Fruit fly (Drosophila melanogaster) whole organism, embryonic: Measurements from ENCODE around the gene raw.

Experiments
- Asciz ChIP-seq: fragments of 200-800 bp; sonication (Bioruptor generic); optimal IDR thresholded peaks from 2 replicates; lab custom pipeline; 2017; ENCODE audit warnings: missing biosample characterization, mild to moderate bottlenecking, missing genetic modification characterization, missing genetic modification reagents
- BtbVII ChIP-seq: fragments of 200-800 bp; sonication (Bioruptor generic); optimal IDR thresholded peaks from 3 replicates; lab custom pipeline; 2017; ENCODE audit warnings: missing biosample characterization, mild to moderate bottlenecking, missing genetic modification characterization
- Bteb2 ChIP-seq: fragments of 200-800 bp; sonication (Bioruptor generic); optimal IDR thresholded peaks from 2 replicates; lab custom pipeline; 2016; ENCODE audit warnings: missing biosample characterization, missing genetic modification characterization
- CG10431 ChIP-seq: fragments of 200-800 bp; sonication (Bioruptor generic); optimal IDR thresholded peaks from 3 replicates; lab custom pipeline; 2018; ENCODE audit warnings: missing biosample characterization, mild to moderate bottlenecking, missing genetic modification characterization
- CG12071 ChIP-seq: fragments of 200-800 bp; sonication (Bioruptor generic); optimal IDR thresholded peaks from 3 replicates; lab custom pipeline; 2018; ENCODE audit warnings: missing biosample characterization, mild to moderate bottlenecking, missing genetic modification characterization
- CG12769 ChIP-seq: fragments of 200-800 bp; sonication (Bioruptor generic); optimal IDR thresholded peaks from 2 replicates; lab custom pipeline; 2019; ENCODE audit warnings: missing biosample characterization, mild to moderate bottlenecking, missing genetic modification characterization, moderate library complexity
- CG14050 ChIP-seq: fragments of 200-800 bp; sonication (Bioruptor generic); IDR thresholded peaks from 3 replicates; pipeline ENCODE4 v1.3.6; 2022; ENCODE audit warnings: missing biosample characterization, missing genetic modification characterization
- CG15011 ChIP-seq: fragments of 200-800 bp; sonication (Bioruptor generic); optimal IDR thresholded peaks from 3 replicates; lab custom pipeline; 2018; ENCODE audit warnings: missing biosample characterization, mild to moderate bottlenecking, missing genetic modification characterization
- CG1647 ChIP-seq: fragments of 200-800 bp; sonication (Bioruptor generic); optimal IDR thresholded peaks from 3 replicates; lab custom pipeline; 2016; ENCODE audit warnings: missing biosample characterization, missing genetic modification characterization
- CG16863 ChIP-seq: fragments of 200-800 bp; sonication (Bioruptor generic); optimal IDR thresholded peaks from 3 replicates; lab custom pipeline; 2016; ENCODE audit warnings: missing biosample characterization, missing genetic modification characterization
- CG17359 ChIP-seq: fragments of 200-800 bp; sonication (Bioruptor generic); optimal IDR thresholded peaks from 3 replicates; lab custom pipeline; 2018; ENCODE audit warnings: missing biosample characterization, mild to moderate bottlenecking, missing genetic modification characterization, moderate library complexity
- CG17361 ChIP-seq: fragments of 200-800 bp; sonication (Bioruptor generic); IDR thresholded peaks from 3 replicates; pipeline ENCODE4 v1.3.6; 2022; ENCODE audit warnings: missing biosample characterization, missing genetic modification characterization
- CG2202 ChIP-seq: fragments of 200-800 bp; sonication (Bioruptor generic); optimal IDR thresholded peaks from 2 replicates; lab custom pipeline; 2018; ENCODE audit warnings: missing biosample characterization, mild to moderate bottlenecking, missing genetic modification characterization
- CG4707 ChIP-seq: fragments of 200-800 bp; sonication (Bioruptor generic); optimal IDR thresholded peaks from 2 replicates; lab custom pipeline; 2018; ENCODE audit warnings: missing biosample characterization, mild to moderate bottlenecking, missing genetic modification characterization, moderate library complexity
- CG6765 ChIP-seq: fragments of 200-800 bp; sonication (Bioruptor generic); optimal IDR thresholded peaks from 3 replicates; lab custom pipeline; 2017; ENCODE audit warnings: missing biosample characterization, mild to moderate bottlenecking, missing genetic modification characterization
- CG7357 ChIP-seq: fragments of 200-800 bp; sonication (Bioruptor generic); IDR thresholded peaks from 3 replicates; pipeline ENCODE4 v1.3.6; 2022; ENCODE audit warnings: missing biosample characterization, missing genetic modification characterization
- CG7928 ChIP-seq: fragments of 200-800 bp; sonication (Bioruptor generic); optimal IDR thresholded peaks from 2 replicates; lab custom pipeline; 2017; ENCODE audit warnings: missing biosample characterization, mild to moderate bottlenecking, missing genetic modification characterization
- CG8290 ChIP-seq, 3 experiments: fragments of 200-800 bp; sonication (Bioruptor generic); optimal IDR thresholded peaks; 2 replicates each; lab custom pipeline; 2016 to 2019; ENCODE audit warnings: missing biosample characterization in 3 of 3, missing genetic modification characterization in 3 of 3, mild to moderate bottlenecking in 2 of 3, moderate library complexity in 1 of 3
- CG8765 ChIP-seq: fragments of 200-800 bp; sonication (Bioruptor generic); IDR thresholded peaks from 2 replicates; pipeline ENCODE4 v1.3.6; 2022; ENCODE audit warnings: missing biosample characterization, missing genetic modification characterization
- CkIIα-i1 ChIP-seq: fragments of 200-800 bp; sonication (Bioruptor generic); IDR thresholded peaks from 2 replicates; pipeline ENCODE4 v1.3.6; 2022; ENCODE audit warnings: missing biosample characterization, missing genetic modification characterization
- Dbx ChIP-seq: fragments of 200-800 bp; sonication (Bioruptor generic); IDR thresholded peaks from 3 replicates; pipeline ENCODE4 v1.3.6; 2022; ENCODE audit warnings: missing biosample characterization, missing genetic modification characterization
- Dp ChIP-seq: fragments of 200-800 bp; sonication (Bioruptor generic); optimal IDR thresholded peaks from 2 replicates; lab custom pipeline; 2018; ENCODE audit warnings: missing biosample characterization, mild to moderate bottlenecking, missing genetic modification characterization, moderate library complexity
- Fer3 ChIP-seq: fragments of 200-800 bp; sonication (Bioruptor generic); optimal IDR thresholded peaks from 2 replicates; lab custom pipeline; 2018; ENCODE audit warnings: missing biosample characterization, mild to moderate bottlenecking, missing genetic modification characterization, moderate library complexity
- Hey ChIP-seq: fragments of 200-800 bp; sonication (Bioruptor generic); optimal IDR thresholded peaks from 3 replicates; lab custom pipeline; 2018; ENCODE audit warnings: missing biosample characterization, mild to moderate bottlenecking, missing genetic modification characterization
- Hr51 ChIP-seq, 2 experiments: fragments of 200-800 bp; sonication (Bioruptor generic); optimal IDR thresholded peaks; 2 replicates in 1 of 2; 3 replicates in 1 of 2; lab custom pipeline; 2016 to 2018; ENCODE audit warnings: missing biosample characterization in 2 of 2, missing genetic modification characterization in 2 of 2, mild to moderate bottlenecking in 1 of 2, moderate library complexity in 1 of 2
- Mad ChIP-seq: fragments of 200-800 bp; sonication (Bioruptor generic); optimal IDR thresholded peaks from 2 replicates; lab custom pipeline; 2016; ENCODE audit warnings: missing biosample characterization, missing genetic modification characterization
- Nf-YC ChIP-seq: fragments of 200-800 bp; optimal IDR thresholded peaks from 3 replicates; lab custom pipeline; 2019; ENCODE audit warnings: missing biosample characterization, mild to moderate bottlenecking, missing genetic modification characterization, moderate library complexity
- NfI ChIP-seq: fragments of 200-800 bp; sonication (Bioruptor generic); optimal IDR thresholded peaks from 3 replicates; lab custom pipeline; 2018; ENCODE audit warnings: missing biosample characterization, mild to moderate bottlenecking, missing genetic modification characterization, moderate library complexity
- PHDP ChIP-seq: fragments of 200-800 bp; sonication (Bioruptor generic); optimal IDR thresholded peaks from 3 replicates; lab custom pipeline; 2018; ENCODE audit warnings: missing biosample characterization, mild to moderate bottlenecking, missing genetic modification characterization, moderate library complexity
- Poxn ChIP-seq: fragments of 200-800 bp; sonication (Bioruptor generic); IDR thresholded peaks from 2 replicates; pipeline ENCODE4 v1.3.6; 2022; ENCODE audit warnings: missing biosample characterization, missing genetic modification characterization
- Ravus ChIP-seq: fragments of 200-800 bp; sonication (Bioruptor generic); IDR thresholded peaks from 2 replicates; pipeline ENCODE4 v1.3.6; 2022; ENCODE audit warnings: missing biosample characterization, missing genetic modification characterization
- Spps ChIP-seq: fragments of 200-800 bp; sonication (Bioruptor generic); optimal IDR thresholded peaks from 2 replicates; lab custom pipeline; 2018; ENCODE audit warnings: missing biosample characterization, mild to moderate bottlenecking, missing genetic modification characterization
- YL-1 ChIP-seq: fragments of 200-800 bp; sonication (Bioruptor generic); optimal IDR thresholded peaks from 3 replicates; lab custom pipeline; 2017; ENCODE audit warnings: missing biosample characterization, mild to moderate bottlenecking, missing genetic modification characterization
- abd-A ChIP-seq: fragments of 200-800 bp; sonication (Bioruptor generic); optimal IDR thresholded peaks from 3 replicates; lab custom pipeline; 2019; ENCODE audit warnings: missing biosample characterization, mild to moderate bottlenecking, missing genetic modification characterization, moderate library complexity
- aop ChIP-seq: fragments of 200-800 bp; sonication (Bioruptor generic); IDR thresholded peaks from 2 replicates; pipeline ENCODE4 v1.3.6; 2022; ENCODE audit warnings: missing biosample characterization, missing genetic modification characterization
- cato ChIP-seq: fragments of 200-800 bp; sonication (Bioruptor generic); optimal IDR thresholded peaks from 2 replicates; lab custom pipeline; 2016; ENCODE audit warnings: missing biosample characterization, missing genetic modification characterization, borderline replicate concordance
- cg ChIP-seq: fragments of 200-800 bp; sonication (Bioruptor generic); optimal IDR thresholded peaks from 3 replicates; lab custom pipeline; 2019; ENCODE audit warnings: missing biosample characterization, mild to moderate bottlenecking, missing genetic modification characterization, moderate library complexity
- croc ChIP-seq: fragments of 200-800 bp; sonication (Bioruptor generic); conservative IDR thresholded peaks from 3 replicates; pipeline ENCODE4 v1.3.6; 2022; ENCODE audit warnings: missing biosample characterization, missing genetic modification characterization
- dm ChIP-seq: fragments of 200-800 bp; sonication (Bioruptor generic); optimal IDR thresholded peaks from 3 replicates; lab custom pipeline; 2016; ENCODE audit warnings: missing biosample characterization, missing genetic modification characterization
- esg ChIP-seq: fragments of 200-800 bp; sonication (Bioruptor generic); conservative IDR thresholded peaks from 2 replicates; pipeline ENCODE4 v1.3.6; 2022; ENCODE audit warnings: missing biosample characterization, missing genetic modification characterization
- fd102C ChIP-seq: fragments of 200-800 bp; sonication (Bioruptor generic); optimal IDR thresholded peaks from 2 replicates; lab custom pipeline; 2018; ENCODE audit warnings: missing biosample characterization, mild to moderate bottlenecking, missing genetic modification characterization, moderate library complexity
- jigr1 ChIP-seq: fragments of 200-800 bp; sonication (Bioruptor generic); IDR thresholded peaks from 3 replicates; pipeline ENCODE4 v1.3.6; 2022; ENCODE audit warnings: missing biosample characterization, missing genetic modification characterization
- lab ChIP-seq: fragments of 200-800 bp; sonication (Bioruptor generic); optimal IDR thresholded peaks from 3 replicates; lab custom pipeline; 2017; ENCODE audit warnings: missing biosample characterization, missing genetic modification characterization, mild to moderate bottlenecking, moderate library complexity, missing genetic modification reagents
- luna ChIP-seq: fragments of 200-800 bp; sonication (Bioruptor generic); optimal IDR thresholded peaks from 2 replicates; lab custom pipeline; 2016; ENCODE audit warnings: missing biosample characterization, missing genetic modification characterization
- maf-S ChIP-seq: fragments of 200-800 bp; sonication (Bioruptor generic); optimal IDR thresholded peaks from 2 replicates; lab custom pipeline; 2016; ENCODE audit warnings: missing biosample characterization, missing genetic modification characterization
- phol ChIP-seq: fragments of 200-800 bp; sonication (Bioruptor generic); optimal IDR thresholded peaks from 3 replicates; lab custom pipeline; 2018; ENCODE audit warnings: missing biosample characterization, mild to moderate bottlenecking, missing genetic modification characterization, moderate library complexity
- ttk ChIP-seq: fragments of 200-800 bp; sonication (Bioruptor generic); IDR thresholded peaks from 2 replicates; pipeline ENCODE4 v2.1.2; 2022; ENCODE audit warnings: missing biosample characterization, missing genetic modification characterization
- twi ChIP-seq: fragments of 200-800 bp; optimal IDR thresholded peaks from 2 replicates; lab custom pipeline; 2019; ENCODE audit warnings: missing biosample characterization, mild to moderate bottlenecking, missing genetic modification characterization, moderate library complexity

raw gene

dm6 chr2L:8717618-8718336 lies 22.7 kb downstream of the raw start (continued):
- TF ChIP-seq cg (peak; percentile 95), CG17361 (GFP tag; lab: Robert Waterston, UW) (peak; percentile 97), Ravus (peak; percentile 53), Bteb2 (GFP tag; lab: Kevin White, UChicago) (peak; percentile 65), NfI (GFP tag; lab: Kevin White, UChicago) (peak; percentile 89), CG7357 (GFP tag; lab: Robert Waterston, UW) (peak; percentile 54), jigr1 (no peak), CkIIα-i1 (GFP tag; lab: Robert Waterston, UW) (no peak), CG8290 (GFP tag; optimal IDR thresholded peaks at IDR 0.05; lab: Kevin White, UChicago) (peak; percentile 63), CG8290 (tag; optimal IDR thresholded peaks at IDR 0.05; lab: Kevin White, UChicago) (peak; percentile 29 to 72), CG12769 (tag; lab: Kevin White, UChicago) (peak; percentile 63), CG12071 (GFP tag; lab: Kevin White, UChicago) (peak; percentile 68), CG8765 (GFP tag; lab: Robert Waterston, UW) (no peak), lab (peak; percentile 93), maf-S (GFP tag; lab: Kevin White, UChicago) (peak; percentile 39), CG16863 (GFP tag; lab: Kevin White, UChicago) (peak; percentile 66), croc (GFP tag; lab: Robert Waterston, UW) (peak; percentile 49; the same call in 2 of the 3 replicates), aop (GFP tag; lab: Robert Waterston, UW) (peak; percentile 54; the same call in 1 of the 2 replicates), PHDP (peak; percentile 94), CG4707 (peak; percentile 78), abd-A (tag; lab: Kevin White, UChicago) (peak; percentile 96), CG7928 (GFP tag; lab: Kevin White, UChicago) (peak; percentile 52), Nf-YC (tag; lab: Kevin White, UChicago) (peak; percentile 80), CG15011 (GFP tag; lab: Kevin White, UChicago) (peak; percentile 89), dm (GFP tag; lab: Kevin White, UChicago) (peak; percentile 63), Fer3 (peak; percentile 86), Dbx (GFP tag; lab: Robert Waterston, UW) (peak; percentile 88), Asciz (peak; percentile 87), ttk (GFP tag; lab: Robert Waterston, UW) (peak; percentile 73; the same call in 1 of the 2 replicates), Spps (tag; lab: Kevin White, UChicago) (peak; percentile 66), CG2202 (tag; lab: Kevin White, UChicago) (peak; percentile 79), BtbVII (GFP tag; lab: Kevin White, UChicago) (peak; percentile 82), CG1647 (GFP tag; lab: Kevin White, UChicago) (no peak), Mad (peak; percentile 79), twi (tag; lab: Kevin White, UChicago) (peak; percentile 75), CG14050 (GFP tag; lab: Robert Waterston, UW) (peak; percentile 67; the same call in 2 of the 3 replicates), fd102C (GFP tag; lab: Kevin White, UChicago) (no peak), YL-1 (GFP tag; lab: Kevin White, UChicago) (peak; percentile 85), Hey (tag; lab: Kevin White, UChicago) (peak; percentile 52), luna (no peak), esg (peak; percentile 62), CG6765 (peak; percentile 87), cato (peak; percentile 86), CG10431 (GFP tag; lab: Kevin White, UChicago) (peak; percentile 63), Dp (GFP tag; lab: Kevin White, UChicago) (no peak), Hr51 (GFP tag; optimal IDR thresholded peaks at IDR 0.05; lab: Kevin White, UChicago) (peak; percentile 60 to 96), CG17359 (tag; lab: Kevin White, UChicago) (peak; percentile 87), Poxn (no peak), phol (tag; lab: Kevin White, UChicago) (peak; percentile 92)
